Worm (Caenorhabditis elegans) whole organism, L4 larva: ENCODE data around the gene Y39A1A.10.

ENCODE experiments used
- ama-1 ChIP-seq: fragments of 150-350 bp; optimal IDR thresholded peaks from 2 replicates; lab custom pipeline; 2014; ENCODE audit warnings: inconsistent platforms, mixed read lengths
- mdl-1 ChIP-seq, 2 experiments: fragments of 150-350 bp in 1 of 2; sonication (generic microtip) in 1 of 2; optimal IDR thresholded peaks; 2 replicates each; lab custom pipeline; 2014 to 2017; ENCODE audit warnings: missing biosample characterization in 2 of 2, missing genetic modification characterization in 2 of 2
- mep-1 ChIP-seq: fragments of 150-350 bp; sonication (generic microtip); optimal IDR thresholded peaks from 3 replicates; lab custom pipeline; 2014; ENCODE audit warnings: missing biosample characterization, missing genetic modification characterization
- tra-1 ChIP-seq: fragments of 200-800 bp; sonication (Bioruptor generic); IDR thresholded peaks from 2 replicates; pipeline ENCODE4 v1.3.6; 2022; ENCODE audit warnings: missing genetic modification reagents, missing genetic modification characterization, missing compliant biosample characterization

- TF ChIP-seq ama-1 (lab: Kevin White, UChicago) (no peak), tra-1 (no peak), mep-1 (tag; lab: Kevin White, UChicago) (no peak), mdl-1 (tag; optimal IDR thresholded peaks at IDR 0.05; lab: Kevin White, UChicago) (no peak)
Observed at ce11 chrIII:10654718-10655117, 22.2 kb downstream of the Y39A1A.10 start, which contains the start of gene cnt-2.
